Fruit fly (Drosophila melanogaster) S2 (cell line): ENCODE measurements around the gene CtsK1.

Experiments
- CG8478 ChIP-seq: fragments of >200 bp; optimal IDR thresholded peaks from 2 replicates; lab custom pipeline; 2018
- CTCF ChIP-seq, 2 experiments: fragments of >200 bp; optimal IDR thresholded peaks; 2 replicates each; lab custom pipeline; 2018

- no peak for TF ChIP-seq CTCF (optimal IDR thresholded peaks at IDR 0.05; lab: Kevin White, UChicago)
- no peak for TF ChIP-seq CG8478 (lab: Kevin White, UChicago)
Measured at dm6 chr3L:13951564-13951963, 42.5 kb upstream of the CtsK1 start.
